Worm (Caenorhabditis elegans) whole organism, L1 larva: ENCODE results near the gene C50C3.12.
A peak's percentile ranks its signal among the peaks of the same experiment; 100 is the strongest.

Experiments used
- C04F5.9 ChIP-seq: sonication (generic microtip); optimal IDR thresholded peaks from 2 replicates; lab custom pipeline; 2016; ENCODE audit warnings: missing genetic modification characterization, missing compliant biosample characterization
- aha-1 ChIP-seq: fragments of 150-350 bp; optimal IDR thresholded peaks from 2 replicates; lab custom pipeline; 2014; ENCODE audit warnings: missing biosample characterization, missing genetic modification characterization
- aly-2 ChIP-seq: fragments of 150-350 bp; optimal IDR thresholded peaks from 2 replicates; lab custom pipeline; 2014; ENCODE audit warnings: missing biosample characterization, missing genetic modification characterization
- blmp-1 ChIP-seq: fragments of 150-350 bp; optimal IDR thresholded peaks from 2 replicates; lab custom pipeline; 2014; ENCODE audit warnings: missing biosample characterization, missing genetic modification characterization
- ceh-63 ChIP-seq: fragments of 200-800 bp; sonication (Bioruptor generic); optimal IDR thresholded peaks from 2 replicates; lab custom pipeline; 2018; ENCODE audit warnings: mild to moderate bottlenecking, missing genetic modification characterization, missing compliant biosample characterization
- ceh-8 ChIP-seq: fragments of 200-800 bp; sonication (Bioruptor generic); optimal IDR thresholded peaks from 2 replicates; lab custom pipeline; 2018; ENCODE audit warnings: mild to moderate bottlenecking, missing genetic modification characterization, moderate library complexity, missing compliant biosample characterization
- ceh-82 ChIP-seq, 3 experiments: fragments of 150-350 bp in 1 of 3; sonication (generic microtip) in 2 of 3; optimal IDR thresholded peaks; 2 replicates each; lab custom pipeline; 2014 to 2017; ENCODE audit warnings: missing biosample characterization in 3 of 3, missing genetic modification characterization in 3 of 3
- ceh-88 ChIP-seq: fragments of 200-800 bp; sonication (Bioruptor generic); IDR thresholded peaks from 2 replicates; pipeline ENCODE4 v1.3.6; 2022; ENCODE audit warnings: missing genetic modification characterization, missing compliant biosample characterization
- ces-1 ChIP-seq: fragments of 150-350 bp; optimal IDR thresholded peaks from 2 replicates; lab custom pipeline; 2014; ENCODE audit warnings: missing biosample characterization, missing genetic modification reagents, missing genetic modification characterization
- egl-27 ChIP-seq, 2 experiments: fragments of 150-350 bp in 1 of 2; sonication (generic microtip); optimal IDR thresholded peaks; 3 replicates each; lab custom pipeline; 2017 to 2018; ENCODE audit warnings: missing biosample characterization in 2 of 2, missing genetic modification characterization in 2 of 2, missing genetic modification reagents in 2 of 2
- elt-2 ChIP-seq: sonication (generic microtip); optimal IDR thresholded peaks from 2 replicates; lab custom pipeline; 2016; ENCODE audit warnings: missing genetic modification characterization, mild to moderate bottlenecking, inconsistent platforms, missing compliant biosample characterization, missing genetic modification reagents
- elt-3 ChIP-seq, 6 experiments: fragments of 150-350 bp in 1 of 6; sonication (generic microtip); optimal IDR thresholded peaks; 2 replicates each; lab custom pipeline; 2017 to 2018; ENCODE audit warnings: missing biosample characterization in 6 of 6, missing genetic modification characterization in 6 of 6, inconsistent platforms in 1 of 6
- ets-5 ChIP-seq: fragments of 200-800 bp; sonication (Bioruptor generic); IDR thresholded peaks from 2 replicates; pipeline ENCODE4 v1.3.6; 2022; ENCODE audit warnings: missing genetic modification characterization, missing compliant biosample characterization
- fkh-10 ChIP-seq: sonication (generic microtip); optimal IDR thresholded peaks from 2 replicates; lab custom pipeline; 2017; ENCODE audit warnings: missing biosample characterization, missing genetic modification reagents, missing genetic modification characterization
- fkh-8 ChIP-seq: sonication (generic microtip); optimal IDR thresholded peaks from 2 replicates; lab custom pipeline; 2016; ENCODE audit warnings: mild to moderate bottlenecking, missing genetic modification characterization, missing compliant biosample characterization
- fos-1 ChIP-seq: fragments of 150-350 bp; optimal IDR thresholded peaks from 2 replicates; lab custom pipeline; 2014; ENCODE audit warnings: missing biosample characterization, missing genetic modification characterization
- grh-1 ChIP-seq: fragments of 200-800 bp; sonication (Bioruptor generic); IDR thresholded peaks from 2 replicates; pipeline ENCODE4 v1.3.6; 2022; ENCODE audit warnings: missing genetic modification reagents, missing genetic modification characterization, missing compliant biosample characterization
- irx-1 ChIP-seq: sonication (generic microtip); optimal IDR thresholded peaks from 2 replicates; lab custom pipeline; 2016; ENCODE audit warnings: missing genetic modification characterization, missing compliant biosample characterization
- lin-13 ChIP-seq: fragments of 150-350 bp; optimal IDR thresholded peaks from 2 replicates; lab custom pipeline; 2014; ENCODE audit warnings: missing biosample characterization, missing genetic modification reagents, missing genetic modification characterization
- lin-15B ChIP-seq: fragments of 150-350 bp; sonication (generic microtip); optimal IDR thresholded peaks from 3 replicates; lab custom pipeline; 2014; ENCODE audit warnings: missing biosample characterization, missing genetic modification characterization
- lin-35 ChIP-seq, 2 experiments: fragments of 150-350 bp; optimal IDR thresholded peaks; 2 replicates each; lab custom pipeline; 2014; ENCODE audit warnings: missing biosample characterization in 2 of 2, missing genetic modification characterization in 2 of 2, missing genetic modification reagents in 2 of 2
- lir-3 ChIP-seq: sonication (generic microtip); optimal IDR thresholded peaks from 2 replicates; lab custom pipeline; 2016; ENCODE audit warnings: mild to moderate bottlenecking, missing genetic modification characterization, moderate library complexity, missing compliant biosample characterization; ENCODE audit not compliant: poor library complexity
- lsy-2 ChIP-seq, 2 experiments: fragments of 150-350 bp; optimal IDR thresholded peaks; 2 replicates each; lab custom pipeline; 2014; ENCODE audit warnings: missing biosample characterization in 2 of 2, missing genetic modification characterization in 2 of 2
- mab-9 ChIP-seq: fragments of 200-800 bp; sonication (Bioruptor generic); IDR thresholded peaks from 2 replicates; pipeline ENCODE4 v1.3.6; 2022; ENCODE audit warnings: missing genetic modification reagents, missing genetic modification characterization, missing compliant biosample characterization
- mef-2 ChIP-seq: fragments of 150-350 bp; optimal IDR thresholded peaks from 2 replicates; lab custom pipeline; 2014; ENCODE audit warnings: missing biosample characterization, missing genetic modification characterization
- mep-1 ChIP-seq: fragments of 150-350 bp; optimal IDR thresholded peaks from 2 replicates; lab custom pipeline; 2014; ENCODE audit warnings: missing biosample characterization, missing genetic modification characterization
- nhr-11 ChIP-seq: fragments of 150-350 bp; optimal IDR thresholded peaks from 2 replicates; lab custom pipeline; 2014; ENCODE audit warnings: missing biosample characterization, missing genetic modification characterization
- nhr-12 ChIP-seq: sonication (generic microtip); optimal IDR thresholded peaks from 2 replicates; lab custom pipeline; 2017; ENCODE audit warnings: missing biosample characterization, missing genetic modification characterization
- nhr-19 ChIP-seq: fragments of 200-800 bp; sonication (Bioruptor generic); conservative IDR thresholded peaks from 2 replicates; pipeline ENCODE4 v1.3.6; 2022; ENCODE audit warnings: missing genetic modification characterization, missing compliant biosample characterization
- nhr-20 ChIP-seq: sonication (generic microtip); optimal IDR thresholded peaks from 2 replicates; lab custom pipeline; 2016; ENCODE audit warnings: mild to moderate bottlenecking, missing genetic modification characterization, missing compliant biosample characterization
- nhr-84 ChIP-seq: sonication (generic microtip); optimal IDR thresholded peaks from 2 replicates; lab custom pipeline; 2017; ENCODE audit warnings: missing biosample characterization, missing genetic modification characterization
- nhr-85 ChIP-seq: sonication (generic microtip); peaks from one replicate; lab custom pipeline; 2016; ENCODE audit warnings: missing genetic modification characterization, inconsistent platforms, missing compliant biosample characterization
- nhr-90 ChIP-seq: sonication (generic microtip); optimal IDR thresholded peaks from 2 replicates; lab custom pipeline; 2016; ENCODE audit warnings: mild to moderate bottlenecking, missing genetic modification characterization, missing compliant biosample characterization; ENCODE audit not compliant: poor library complexity
- pqm-1 ChIP-seq: sonication (generic microtip); optimal IDR thresholded peaks from 3 replicates; lab custom pipeline; 2017; ENCODE audit warnings: missing biosample characterization, missing genetic modification characterization
- rnt-1 ChIP-seq: sonication (generic microtip); optimal IDR thresholded peaks from 2 replicates; lab custom pipeline; 2016; ENCODE audit warnings: mild to moderate bottlenecking, missing genetic modification characterization, moderate library complexity, missing compliant biosample characterization
- snu-23 ChIP-seq: sonication (generic microtip); optimal IDR thresholded peaks from 2 replicates; lab custom pipeline; 2016; ENCODE audit warnings: missing genetic modification characterization, missing compliant biosample characterization
- sptf-1 ChIP-seq: fragments of 150-350 bp; optimal IDR thresholded peaks from 2 replicates; lab custom pipeline; 2014; ENCODE audit warnings: missing biosample characterization, missing genetic modification characterization
- swsn-7 ChIP-seq: sonication (generic microtip); optimal IDR thresholded peaks from 2 replicates; lab custom pipeline; 2016; ENCODE audit warnings: missing genetic modification characterization, missing compliant biosample characterization
- tlp-1 ChIP-seq: fragments of 150-350 bp; optimal IDR thresholded peaks from 2 replicates; lab custom pipeline; 2014; ENCODE audit warnings: missing biosample characterization, missing genetic modification characterization
- unc-130 ChIP-seq: fragments of 150-350 bp; optimal IDR thresholded peaks from 2 replicates; lab custom pipeline; 2017; ENCODE audit warnings: missing biosample characterization, missing genetic modification characterization, inconsistent platforms
- unc-30 ChIP-seq: sonication (generic microtip); optimal IDR thresholded peaks from 2 replicates; lab custom pipeline; 2017; ENCODE audit warnings: missing biosample characterization, missing genetic modification characterization
- unc-62 ChIP-seq: fragments of 150-350 bp; optimal IDR thresholded peaks from 2 replicates; lab custom pipeline; 2014; ENCODE audit warnings: missing biosample characterization, missing genetic modification reagents, missing genetic modification characterization
- unc-98 ChIP-seq: fragments of 200-800 bp; sonication (Bioruptor generic); IDR thresholded peaks from 2 replicates; pipeline ENCODE4 v1.3.6; 2022; ENCODE audit warnings: missing genetic modification characterization, missing compliant biosample characterization
- zip-4 ChIP-seq: fragments of 200-800 bp; sonication (Bioruptor generic); optimal IDR thresholded peaks from 2 replicates; lab custom pipeline; 2018; ENCODE audit warnings: mild to moderate bottlenecking, missing genetic modification characterization, moderate library complexity, missing compliant biosample characterization
- ztf-11 ChIP-seq, 2 experiments: sonication (generic microtip); optimal IDR thresholded peaks; 2 replicates each; lab custom pipeline; 2016 to 2017; ENCODE audit warnings: missing genetic modification characterization in 2 of 2, missing biosample characterization in 1 of 2, missing compliant biosample characterization in 1 of 2

Gene C50C3.12

DNA sequence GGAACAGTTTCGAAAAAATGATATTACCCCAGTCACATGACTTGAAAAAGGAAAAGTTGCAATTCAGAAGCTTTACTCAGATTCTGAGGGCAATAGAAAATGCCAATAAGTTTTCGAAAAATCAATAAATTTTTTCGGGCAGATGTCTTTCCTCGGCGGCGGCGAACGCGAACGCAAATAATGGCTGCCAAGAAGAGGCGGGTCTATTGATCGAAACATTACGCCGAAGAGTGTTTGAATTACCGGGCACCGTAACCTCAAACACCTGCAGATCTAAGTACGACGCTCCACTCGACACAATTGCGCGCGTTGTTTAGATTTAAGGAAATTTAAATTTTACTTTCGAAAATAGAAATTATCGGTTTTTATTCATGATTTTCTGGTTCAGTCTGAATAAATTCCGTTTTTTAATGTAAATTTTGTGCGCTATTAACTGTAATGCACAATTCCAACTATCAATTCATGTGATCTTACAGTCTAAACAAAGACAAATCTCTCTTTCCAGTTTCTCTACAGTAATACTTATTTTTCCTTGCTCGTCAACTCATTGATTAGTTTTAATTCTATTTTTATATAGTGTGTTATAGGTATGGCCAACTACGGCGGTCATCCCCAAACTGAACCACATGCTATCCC lies 12.5 kb upstream of the C50C3.12 start, which contains the start of gene prp-8 (continued):
- no peak for TF ChIP-seq tlp-1 (tag; lab: Kevin White, UChicago)
- peak; percentile 82 to 96 (median 89) for TF ChIP-seq ceh-82 (tag; optimal IDR thresholded peaks at IDR 0.05; lab: Kevin White, UChicago)
- no peak for TF ChIP-seq ces-1
- no peak for TF ChIP-seq ceh-63 (GFP tag; lab: Kevin White, UChicago)
- TF ChIP-seq fkh-8 (tag; lab: Kevin White, UChicago), result peak; percentile 93
- peak; percentile 99 for TF ChIP-seq lsy-2 (tag; optimal IDR thresholded peaks at IDR 0.05; lab: Kevin White, UChicago)
- TF ChIP-seq nhr-90 (tag; lab: Kevin White, UChicago), result peak; percentile 71
- peak; percentile 35 for TF ChIP-seq C04F5.9 (tag; lab: Kevin White, UChicago)
- TF ChIP-seq mep-1 (tag; lab: Kevin White, UChicago), result peak; percentile 96
- peak; percentile 89 for TF ChIP-seq lin-15B (tag; lab: Kevin White, UChicago)
- peak; percentile 44 for TF ChIP-seq fkh-10
- TF ChIP-seq ztf-11 (tag; optimal IDR thresholded peaks at IDR 0.05; lab: Kevin White, UChicago), result peak in 1 of 2 experiments; percentile 55
- TF ChIP-seq zip-4 (GFP tag; lab: Kevin White, UChicago), result peak; percentile 10
- no peak for TF ChIP-seq nhr-84
- peak; percentile 42 for TF ChIP-seq aly-2 (tag; lab: Kevin White, UChicago)
- no peak for TF ChIP-seq unc-30
- TF ChIP-seq ets-5, result no peak
- TF ChIP-seq mab-9, result peak; percentile 34; the same call in 1 of the 2 replicates
- peak; percentile 67 for TF ChIP-seq fos-1 (tag; lab: Kevin White, UChicago)
- peak; percentile 52 for TF ChIP-seq lir-3 (tag; lab: Kevin White, UChicago)
- TF ChIP-seq nhr-19, result peak; percentile 87
- TF ChIP-seq elt-3 (tag; optimal IDR thresholded peaks at IDR 0.05; lab: Kevin White, UChicago), result peak in 3 of 6 experiments; percentile 67 to 81 (median 75)
- TF ChIP-seq nhr-11 (tag; lab: Kevin White, UChicago), result no peak
- TF ChIP-seq unc-62 (GFP tag; lab: Kevin White, UChicago), result no peak
- peak; percentile 90 for TF ChIP-seq nhr-20
- TF ChIP-seq irx-1 (tag; lab: Kevin White, UChicago), result peak; percentile 60
- TF ChIP-seq sptf-1 (tag; lab: Kevin White, UChicago), result no peak
- TF ChIP-seq nhr-85 (tag; lab: Kevin White, UChicago), result peak; percentile 85
- peak; percentile 46; the same call in 1 of the 2 replicates for TF ChIP-seq grh-1 (GFP tag; lab: Robert Waterston, UW)
- TF ChIP-seq rnt-1 (tag; lab: Kevin White, UChicago), result peak; percentile 91
- TF ChIP-seq lin-13 (GFP tag; lab: Kevin White, UChicago), result peak; percentile 88
- peak; percentile 94 for TF ChIP-seq snu-23
- peak; percentile 33 for TF ChIP-seq elt-2 (tag; lab: Kevin White, UChicago)
- no peak for TF ChIP-seq egl-27 (tag; optimal IDR thresholded peaks at IDR 0.05; lab: Kevin White, UChicago)
- peak; percentile 95 for TF ChIP-seq lin-35 (GFP tag; optimal IDR thresholded peaks at IDR 0.05; lab: Kevin White, UChicago)
- peak; percentile 95 for TF ChIP-seq blmp-1
- peak; percentile 99 for TF ChIP-seq unc-130 (tag; lab: Kevin White, UChicago)
- TF ChIP-seq aha-1, result no peak
- peak; percentile 87 for TF ChIP-seq swsn-7 (tag; lab: Kevin White, UChicago)
- peak; percentile 44 for TF ChIP-seq ceh-8 (GFP tag; lab: Kevin White, UChicago)
- no peak for TF ChIP-seq nhr-12 (tag; lab: Kevin White, UChicago)
- TF ChIP-seq unc-98 (GFP tag; lab: Robert Waterston, UW), result no peak
- no peak for TF ChIP-seq pqm-1 (tag; lab: Kevin White, UChicago)
- peak; percentile 48; the same call in 1 of the 2 replicates for TF ChIP-seq ceh-88 (GFP tag; lab: Robert Waterston, UW)
- peak; percentile 74 for TF ChIP-seq mef-2 (tag; lab: Kevin White, UChicago)
